Fruit fly (Drosophila melanogaster) whole organism, pupa: ENCODE results near the gene His4r.

Experiments used
- CG10348 ChIP-seq: fragments of 200-800 bp; sonication (Bioruptor generic); IDR thresholded peaks from 2 replicates; pipeline ENCODE4 v1.3.6; 2022; ENCODE audit warnings: missing biosample characterization, missing genetic modification characterization
- CG12605 ChIP-seq: fragments of 200-800 bp; sonication (Bioruptor generic); IDR thresholded peaks from 2 replicates; pipeline ENCODE4 v1.3.6; 2022; ENCODE audit warnings: missing biosample characterization, missing genetic modification characterization
- CG13204 ChIP-seq: fragments of 200-800 bp; sonication (Bioruptor generic); optimal IDR thresholded peaks from 2 replicates; lab custom pipeline; 2018; ENCODE audit warnings: missing biosample characterization, mild to moderate bottlenecking, missing genetic modification characterization, moderate library complexity
- CG14655 ChIP-seq: fragments of 200-800 bp; sonication (Bioruptor generic); optimal IDR thresholded peaks from 3 replicates; lab custom pipeline; 2017; ENCODE audit warnings: mild to moderate bottlenecking, missing biosample characterization, missing genetic modification reagents, missing genetic modification characterization
- CG15710 ChIP-seq: fragments of 200-800 bp; sonication (Bioruptor generic); optimal IDR thresholded peaks from 2 replicates; lab custom pipeline; 2018; ENCODE audit warnings: missing biosample characterization, mild to moderate bottlenecking, missing genetic modification characterization, moderate library complexity
- CG17806 ChIP-seq: fragments of 200-800 bp; sonication (Bioruptor generic); optimal IDR thresholded peaks from 2 replicates; lab custom pipeline; 2018; ENCODE audit warnings: missing biosample characterization, mild to moderate bottlenecking, missing genetic modification characterization, moderate library complexity
- CG32121 ChIP-seq: fragments of 200-800 bp; sonication (Bioruptor generic); IDR thresholded peaks from 2 replicates; pipeline ENCODE4 v1.3.6; 2022; ENCODE audit warnings: missing biosample characterization, missing genetic modification characterization
- CG34367 ChIP-seq: fragments of 200-800 bp; sonication (Bioruptor generic); optimal IDR thresholded peaks from 2 replicates; lab custom pipeline; 2018; ENCODE audit warnings: missing biosample characterization, mild to moderate bottlenecking, missing genetic modification characterization
- CG4496 ChIP-seq: fragments of 200-800 bp; sonication (Bioruptor generic); IDR thresholded peaks from 3 replicates; pipeline ENCODE4 v1.3.6; 2022; ENCODE audit warnings: missing biosample characterization, missing genetic modification characterization
- CG8159 ChIP-seq: fragments of 200-800 bp; sonication (Bioruptor generic); optimal IDR thresholded peaks from 3 replicates; lab custom pipeline; 2018; ENCODE audit warnings: missing biosample characterization, mild to moderate bottlenecking, missing genetic modification characterization, moderate library complexity
- CG8301 ChIP-seq: fragments of 200-800 bp; sonication (Bioruptor generic); optimal IDR thresholded peaks from 2 replicates; lab custom pipeline; 2018; ENCODE audit warnings: missing biosample characterization, mild to moderate bottlenecking, missing genetic modification characterization
- CG9948 ChIP-seq: fragments of 200-800 bp; sonication (Bioruptor generic); optimal IDR thresholded peaks from 2 replicates; lab custom pipeline; 2018; ENCODE audit warnings: missing biosample characterization, mild to moderate bottlenecking, missing genetic modification characterization, moderate library complexity
- D1 ChIP-seq: fragments of 200-800 bp; sonication (Bioruptor generic); optimal IDR thresholded peaks from 2 replicates; lab custom pipeline; 2018; ENCODE audit warnings: missing biosample characterization, mild to moderate bottlenecking, missing genetic modification characterization, moderate library complexity
- EcR ChIP-seq: fragments of 200-800 bp; sonication (Bioruptor generic); optimal IDR thresholded peaks from 3 replicates; lab custom pipeline; 2019; ENCODE audit warnings: missing biosample characterization, missing genetic modification characterization, mild to moderate bottlenecking, moderate library complexity, missing genetic modification reagents
- Ets98B ChIP-seq: fragments of 200-800 bp; sonication (Bioruptor generic); IDR thresholded peaks from 2 replicates; pipeline ENCODE4 v1.3.6; 2022; ENCODE audit warnings: missing biosample characterization, missing genetic modification characterization
- Pif1A ChIP-seq: fragments of 200-800 bp; sonication (Bioruptor generic); optimal IDR thresholded peaks from 3 replicates; lab custom pipeline; 2016; ENCODE audit warnings: missing biosample characterization, missing genetic modification characterization
- Pif1B ChIP-seq: fragments of 200-800 bp; sonication (Bioruptor generic); optimal IDR thresholded peaks from 3 replicates; lab custom pipeline; 2016; ENCODE audit warnings: missing biosample characterization, missing genetic modification characterization
- Snoo ChIP-seq: fragments of 200-800 bp; sonication (Bioruptor generic); optimal IDR thresholded peaks from 3 replicates; lab custom pipeline; 2017; ENCODE audit warnings: missing biosample characterization, mild to moderate bottlenecking, missing genetic modification characterization, inconsistent platforms
- fd96Ca ChIP-seq: fragments of 200-800 bp; sonication (Bioruptor generic); IDR thresholded peaks from 3 replicates; pipeline ENCODE4 v1.3.6; 2022; ENCODE audit warnings: missing biosample characterization, missing genetic modification characterization
- gl ChIP-seq: fragments of 200-800 bp; sonication (Bioruptor generic); optimal IDR thresholded peaks from 2 replicates; lab custom pipeline; 2018; ENCODE audit warnings: missing biosample characterization, mild to moderate bottlenecking, missing genetic modification characterization
- rn ChIP-seq: fragments of 200-800 bp; sonication (Bioruptor generic); IDR thresholded peaks from 2 replicates; pipeline ENCODE4 v1.3.6; 2022; ENCODE audit warnings: missing biosample characterization, missing genetic modification characterization

His4r gene

dm6 chr3R:14626781-14627180 is 1.2 kb downstream of the His4r start:
- TF ChIP-seq Snoo (tag; lab: Kevin White, UChicago) = no peak
- TF ChIP-seq D1 (tag; lab: Kevin White, UChicago) = no peak
- no peak for TF ChIP-seq Pif1B
- no peak for TF ChIP-seq CG13204 (GFP tag; lab: Kevin White, UChicago)
- TF ChIP-seq Pif1A (GFP tag; lab: Kevin White, UChicago) = no peak
- TF ChIP-seq CG8159 = no peak
- TF ChIP-seq CG15710 (tag; lab: Kevin White, UChicago) = no peak
- no peak for TF ChIP-seq CG4496 (GFP tag; lab: Robert Waterston, UW)
- TF ChIP-seq EcR (GFP tag; lab: Kevin White, UChicago) = no peak
- TF ChIP-seq CG8301 (tag; lab: Kevin White, UChicago) = no peak
- TF ChIP-seq CG12605 = no peak
- TF ChIP-seq CG14655 (GFP tag; lab: Kevin White, UChicago) = no peak
- TF ChIP-seq rn = no peak
- TF ChIP-seq CG10348 = no peak
- no peak for TF ChIP-seq gl (tag; lab: Kevin White, UChicago)

dm6 chr3R:14630119-14630623 is 4.6 kb downstream of the His4r start, which contains the start of gene Cad88C:
TSS of gene Cad88C (plus strand) at chr3R:14630478.
- TF ChIP-seq CG34367 (tag; lab: Kevin White, UChicago) (no peak), CG32121 (GFP tag; lab: Robert Waterston, UW) (0 out of 2 replicates have a peak, but pooled peaks have one; percentile 14), CG9948 (tag; lab: Kevin White, UChicago) (no peak), CG8301 (tag; lab: Kevin White, UChicago) (no peak)
- TF ChIP-seq, all 21 proteins: peak for 1

- TF ChIP-seq CG8159 = no peak
- peak; percentile 16 for TF ChIP-seq CG9948 (tag; lab: Kevin White, UChicago)
Measured at dm6 chr3R:14631911-14632310, 6.4 kb downstream of the His4r start.

dm6 chr3R:14642463-14642862 is 16.9 kb downstream of the His4r start, which contains the start of gene CG7886:
TSS of gene CG7886 (minus strand) at chr3R:14642563.
- TF ChIP-seq CG12605 (no peak), CG13204 (GFP tag; lab: Kevin White, UChicago) (no peak)

dm6 chr3R:14649307-14650239 is 24.0 kb downstream of the His4r start:
- peak; percentile 76 for TF ChIP-seq CG32121 (GFP tag; lab: Robert Waterston, UW)
- peak; percentile 83 for TF ChIP-seq CG8301 (tag; lab: Kevin White, UChicago)
- TF ChIP-seq CG34367 (tag; lab: Kevin White, UChicago) = peak; percentile 66
- peak; percentile 76 for TF ChIP-seq Snoo (tag; lab: Kevin White, UChicago)
- no peak for TF ChIP-seq CG13204 (GFP tag; lab: Kevin White, UChicago)
- TF ChIP-seq CG4496 (GFP tag; lab: Robert Waterston, UW) = peak; percentile 71; the same call in 2 of the 3 replicates
- TF ChIP-seq CG12605 = peak; percentile 32; the same call in 1 of the 2 replicates
- TF ChIP-seq CG10348 = peak; percentile 8; the same call in 1 of the 2 replicates
- TF ChIP-seq Pif1B = peak; percentile 80
- TF ChIP-seq fd96Ca (GFP tag; lab: Robert Waterston, UW) = peak; percentile 67; the same call in 2 of the 3 replicates
- peak; percentile 72 for TF ChIP-seq CG17806
- no peak for TF ChIP-seq rn
- peak; percentile 79 for TF ChIP-seq CG9948 (tag; lab: Kevin White, UChicago)
- peak; percentile 47 for TF ChIP-seq D1 (tag; lab: Kevin White, UChicago)
- TF ChIP-seq CG8159 = peak; percentile 76
- peak; percentile 66 for TF ChIP-seq Ets98B
- peak; percentile 79 for TF ChIP-seq Pif1A (GFP tag; lab: Kevin White, UChicago)
- TF ChIP-seq gl (tag; lab: Kevin White, UChicago) = no peak
- peak; percentile 89 for TF ChIP-seq CG14655 (GFP tag; lab: Kevin White, UChicago)
- peak; percentile 66 for TF ChIP-seq CG15710 (tag; lab: Kevin White, UChicago)
- TF ChIP-seq EcR (GFP tag; lab: Kevin White, UChicago) = peak; percentile 78
- TF ChIP-seq, all 21 proteins: peak for 18

- TF ChIP-seq CG4496 (GFP tag; lab: Robert Waterston, UW) (no peak), CG32121 (GFP tag; lab: Robert Waterston, UW) (no peak), Pif1B (no peak), CG9948 (tag; lab: Kevin White, UChicago) (no peak)
Measured at dm6 chr3R:14650367-14650766, 24.8 kb downstream of the His4r start.
